Worm (Caenorhabditis elegans): Measurements from ENCODE around the gene C14C10.5.

- TF ChIP-seq pha-4 (tag; optimal IDR thresholded peaks at IDR 0.05) (no peak), ztf-16 (tag; optimal IDR thresholded peaks at IDR 0.05) (no peak), C08G9.2 (tag; optimal IDR thresholded peaks at IDR 0.05) (no peak)
Measured at ce11 chrV:12563187-12563586, 36.8 kb upstream of the C14C10.5 start, which contains the start of gene mrps-5.

All from whole organism, late embryonic.